Fruit fly (Drosophila melanogaster): ENCODE measurements around the gene CG8757.

The CG8757 gene

DNA sequence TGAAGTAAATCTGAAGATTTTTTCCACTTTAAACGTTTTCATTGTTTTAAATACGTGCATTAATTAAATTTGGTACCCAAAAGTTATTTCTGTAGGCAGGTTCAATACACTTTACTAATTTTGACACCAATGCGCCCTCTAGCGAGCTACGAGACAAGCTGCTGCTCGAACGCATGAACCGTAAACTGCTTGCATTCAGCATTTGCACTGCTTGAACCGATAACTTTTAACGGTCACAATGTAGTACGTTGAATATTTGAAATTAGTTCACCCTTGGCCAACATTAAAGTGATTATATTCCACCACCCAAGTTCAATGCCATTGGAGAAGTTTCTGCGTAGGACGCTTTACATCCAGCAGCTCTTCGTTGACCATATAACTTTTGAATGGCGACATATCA is 3.3 kb upstream of the CG8757 start (continued):
- TF ChIP-seq mam (GFP tag; optimal IDR thresholded peaks at IDR 0.05) (peak; percentile 12), CG10979 (tag; optimal IDR thresholded peaks at IDR 0.05) (peak; percentile 99), CG7372 (GFP tag; IDR thresholded peaks at IDR 0.05) (0 out of 2 replicates have a peak, but pooled peaks have one; percentile 31), bcd (GFP tag; optimal IDR thresholded peaks at IDR 0.05) (no peak), pita (GFP tag; optimal IDR thresholded peaks at IDR 0.05) (peak; percentile 14), CG16815 (GFP tag; optimal IDR thresholded peaks at IDR 0.05) (no peak), cas (GFP tag; IDR thresholded peaks at IDR 0.05) (no peak), CG14710 (tag; optimal IDR thresholded peaks at IDR 0.05) (no peak), tap (tag; optimal IDR thresholded peaks at IDR 0.05) (no peak), Antp (GFP tag; optimal IDR thresholded peaks at IDR 0.05) (peak; percentile 16), CG10959 (GFP tag; IDR thresholded peaks at IDR 0.05) (peak; percentile 50), CG13287 (GFP tag; IDR thresholded peaks at IDR 0.05; ENCODE audit: partially characterized antibody) (peak; percentile 60; the same call in 1 of the 2 replicates), Dref (GFP tag; IDR thresholded peaks at IDR 0.05) (peak; percentile 91), hbn (GFP tag; IDR thresholded peaks at IDR 0.05; ENCODE audit: partially characterized antibody) (peak; percentile 23; the same call in 1 of the 2 replicates), lmd (GFP tag; IDR thresholded peaks at IDR 0.05) (peak; percentile 50; the same call in 1 of the 2 replicates), sens (GFP tag) (no peak), CG12659 (GFP tag; optimal IDR thresholded peaks at IDR 0.05) (no peak), Rx (GFP tag; IDR thresholded peaks at IDR 0.05) (0 out of 2 replicates have a peak, but pooled peaks have one; percentile 26), Bgb (GFP tag; IDR thresholded peaks at IDR 0.05; ENCODE audit: partially characterized antibody) (peak; percentile 67), pb (GFP tag; optimal IDR thresholded peaks at IDR 0.05) (peak; percentile 22), trem (tag; optimal IDR thresholded peaks at IDR 0.05) (peak; percentile 28), CG9932 (GFP tag; IDR thresholded peaks at IDR 0.05) (peak; percentile 44; the same call in 1 of the 2 replicates), ken (GFP tag; IDR thresholded peaks at IDR 0.05) (peak; percentile 43; the same call in 1 of the 3 replicates), MBD-R2 (GFP tag; IDR thresholded peaks at IDR 0.05) (no peak), Camta (GFP tag; optimal IDR thresholded peaks at IDR 0.05) (no peak), salm (tag; optimal IDR thresholded peaks at IDR 0.05) (no peak), ttk (GFP tag; IDR thresholded peaks at IDR 0.05) (0 out of 2 replicates have a peak, but pooled peaks have one; percentile 21), CG17568 (GFP tag; optimal IDR thresholded peaks at IDR 0.05) (no peak), chif (GFP tag; optimal IDR thresholded peaks at IDR 0.05) (peak; percentile 7 to 55), NFAT (GFP tag; IDR thresholded peaks at IDR 0.05) (peak; percentile 53; the same call in 1 of the 2 replicates), CG34422 (GFP tag; IDR thresholded peaks at IDR 0.05) (no peak; the same call in 2 of the 3 replicates), Elba2 (GFP tag; optimal IDR thresholded peaks at IDR 0.05) (no peak), CG15696 (tag; optimal IDR thresholded peaks at IDR 0.05) (peak; percentile 6), nmo (GFP tag; optimal IDR thresholded peaks at IDR 0.05) (peak; percentile 61), gfzf (GFP tag; optimal IDR thresholded peaks at IDR 0.05) (no peak), amos (GFP tag; IDR thresholded peaks at IDR 0.05; ENCODE audit: partially characterized antibody) (peak; percentile 51), nerfin-2 (GFP tag; IDR thresholded peaks at IDR 0.05; ENCODE audit: partially characterized antibody) (peak; percentile 43; the same call in 1 of the 2 replicates), CG13123 (GFP tag; optimal IDR thresholded peaks at IDR 0.05) (no peak), Mrtf (GFP tag; IDR thresholded peaks at IDR 0.05) (peak; percentile 70; the same call in 2 of the 3 replicates), Opbp (GFP tag; IDR thresholded peaks at IDR 0.05; ENCODE audit: partially characterized antibody) (peak; percentile 72), CG13296 (GFP tag; optimal IDR thresholded peaks at IDR 0.05) (no peak), yki (optimal IDR thresholded peaks at IDR 0.05) (peak; percentile 32), unpg (GFP tag; optimal IDR thresholded peaks at IDR 0.05) (no peak), Doc3 (GFP tag; IDR thresholded peaks at IDR 0.05; ENCODE audit: partially characterized antibody) (0 out of 3 replicates have a peak, but pooled peaks have one; percentile 8), CG10321 (GFP tag; IDR thresholded peaks at IDR 0.05) (no peak), slou (GFP tag; optimal IDR thresholded peaks at IDR 0.05) (peak; percentile 12), HmgZ (tag; optimal IDR thresholded peaks at IDR 0.05) (no peak), zen (tag; optimal IDR thresholded peaks at IDR 0.05) (peak; percentile 29), cg (GFP tag; optimal IDR thresholded peaks at IDR 0.05) (no peak), sr (GFP tag; IDR thresholded peaks at IDR 0.05) (no peak)
